Worm (Caenorhabditis elegans) whole organism, early embryonic: ENCODE measurements around the gene C17G10.13.

ENCODE experiments used
- B0310.2 ChIP-seq: sonication (generic microtip); optimal IDR thresholded peaks from 2 replicates; lab custom pipeline; 2016; ENCODE audit warnings: mild to moderate bottlenecking, missing genetic modification characterization, missing compliant biosample characterization
- F13C5.2 ChIP-seq: sonication (generic microtip); optimal IDR thresholded peaks from 2 replicates; lab custom pipeline; 2017; ENCODE audit warnings: mild to moderate bottlenecking, missing genetic modification characterization, inconsistent platforms, missing compliant biosample characterization
- aly-1 ChIP-seq: sonication (generic microtip); optimal IDR thresholded peaks from 2 replicates; lab custom pipeline; 2016; ENCODE audit warnings: missing genetic modification characterization, missing compliant biosample characterization
- ama-1 ChIP-seq: fragments of 150-350 bp; optimal IDR thresholded peaks from 2 replicates; lab custom pipeline; 2014
- ceh-36 ChIP-seq: sonication (generic microtip); optimal IDR thresholded peaks from 2 replicates; lab custom pipeline; 2016; ENCODE audit warnings: missing genetic modification characterization, inconsistent platforms, missing compliant biosample characterization
- flt-1 ChIP-seq: fragments of 200-800 bp; sonication (Bioruptor generic); IDR thresholded peaks from 2 replicates; pipeline ENCODE4 v1.3.6; 2022; ENCODE audit warnings: missing genetic modification characterization, missing compliant biosample characterization
- hmg-4 ChIP-seq: fragments of 200-800 bp; sonication (Bioruptor generic); optimal IDR thresholded peaks from 2 replicates; lab custom pipeline; 2018; ENCODE audit warnings: mild to moderate bottlenecking, missing genetic modification characterization, missing compliant biosample characterization
- hnd-1 ChIP-seq: sonication (generic microtip); optimal IDR thresholded peaks from 2 replicates; lab custom pipeline; 2016; ENCODE audit warnings: missing genetic modification characterization, missing compliant biosample characterization
- pes-1 ChIP-seq: fragments of 200-800 bp; sonication (Bioruptor generic); IDR thresholded peaks from 2 replicates; pipeline ENCODE4 v1.3.6; 2022; ENCODE audit warnings: missing genetic modification reagents, missing genetic modification characterization, missing compliant biosample characterization
- scrt-1 ChIP-seq: fragments of 200-800 bp; sonication (Bioruptor generic); IDR thresholded peaks from 2 replicates; pipeline ENCODE4 v1.3.6; 2022; ENCODE audit warnings: missing genetic modification characterization, missing compliant biosample characterization
- sea-1 ChIP-seq: fragments of 200-800 bp; sonication (Bioruptor generic); conservative IDR thresholded peaks from 2 replicates; pipeline ENCODE4 v1.3.6; 2022; ENCODE audit warnings: missing genetic modification characterization, missing compliant biosample characterization
- tbx-11 ChIP-seq: fragments of 200-800 bp; sonication (Bioruptor generic); IDR thresholded peaks from 2 replicates; pipeline ENCODE4 v1.3.6; 2022; ENCODE audit warnings: missing genetic modification characterization, missing compliant biosample characterization
- tbx-37 ChIP-seq: fragments of 200-800 bp; sonication (Bioruptor generic); conservative IDR thresholded peaks from 2 replicates; pipeline ENCODE4 v1.3.6; 2022; ENCODE audit warnings: missing genetic modification reagents, missing genetic modification characterization, missing compliant biosample characterization
- tra-4 ChIP-seq: sonication (generic microtip); optimal IDR thresholded peaks from 2 replicates; lab custom pipeline; 2017; ENCODE audit warnings: missing genetic modification characterization, missing compliant biosample characterization

ce11 chrII:5553531-5553930 is 36.1 kb downstream of the C17G10.13 start:
- TF ChIP-seq ceh-36 (tag; lab: Kevin White, UChicago): no peak
- no peak for TF ChIP-seq ama-1
- no peak for TF ChIP-seq sea-1 (GFP tag; lab: Robert Waterston, UW)
- TF ChIP-seq pes-1 (GFP tag; lab: Robert Waterston, UW): no peak
- TF ChIP-seq hmg-4 (GFP tag; lab: Kevin White, UChicago): no peak
- no peak for TF ChIP-seq B0310.2 (tag; lab: Kevin White, UChicago)
- TF ChIP-seq flt-1: no peak
- TF ChIP-seq F13C5.2 (tag; lab: Kevin White, UChicago): no peak
- no peak for TF ChIP-seq aly-1 (tag; lab: Kevin White, UChicago)
- TF ChIP-seq tbx-37 (GFP tag; lab: Robert Waterston, UW): no peak
- TF ChIP-seq tbx-11 (GFP tag; lab: Robert Waterston, UW): no peak
- no peak for TF ChIP-seq tra-4
- TF ChIP-seq scrt-1 (GFP tag; lab: Robert Waterston, UW): no peak
- TF ChIP-seq hnd-1: no peak
